2 fruit fly cellular contexts compared by ENCODE assay signal in genomic region chr3R:15356645-15357431, dm6.
TF ChIP-seq lines count a peak whose summit lies in the region.

Gene Atg4b, minus strand, starts transcription at chr3R:15356924.
Gene Hibch, plus strand, starts transcription at chr3R:15357229.

TF ChIP-seq in whole organism, embryonic, 481 proteins besides CTCF, POLR2A, EP300 and RAD21 (continued from another document and continues in another):
- TF ChIP-seq pita (GFP tag; optimal IDR thresholded peaks at IDR 0.05; lab: Kevin White, UChicago) (no peak), hth (optimal IDR thresholded peaks at IDR 0.05; lab: Kevin White, UChicago) (no peak), zf30C (GFP tag; optimal IDR thresholded peaks at IDR 0.05; lab: Kevin White, UChicago) (no peak), CG9215 (GFP tag; IDR thresholded peaks at IDR 0.05; lab: Robert Waterston, UW) (peak; percentile 86), CG8359 (GFP tag; optimal IDR thresholded peaks at IDR 0.05; lab: Kevin White, UChicago; ENCODE audit: borderline replicate concordance) (peak; percentile 52), Nf-YA (GFP tag; IDR thresholded peaks at IDR 0.05; lab: Robert Waterston, UW) (no peak), CG2875 (GFP tag; optimal IDR thresholded peaks at IDR 0.05; lab: Kevin White, UChicago) (no peak), Poxn (GFP tag; IDR thresholded peaks at IDR 0.05; lab: Robert Waterston, UW) (no peak; the same call in 1 of the 2 replicates), CG12659 (GFP tag; optimal IDR thresholded peaks at IDR 0.05; lab: Kevin White, UChicago) (peak; percentile 94), h (optimal IDR thresholded peaks at IDR 0.05; lab: Kevin White, UChicago) (no peak), Hr78 (GFP tag; optimal IDR thresholded peaks at IDR 0.05; lab: Kevin White, UChicago) (no peak), CG32772 (GFP tag; IDR thresholded peaks at IDR 0.05; lab: Robert Waterston, UW) (peak; percentile 62), CG33213 (GFP tag; optimal IDR thresholded peaks at IDR 0.05; lab: Kevin White, UChicago) (no peak), CG17912 (GFP tag; optimal IDR thresholded peaks at IDR 0.05; lab: Kevin White, UChicago) (no peak), CG10321 (GFP tag; IDR thresholded peaks at IDR 0.05; lab: Robert Waterston, UW) (no peak), twi (tag; optimal IDR thresholded peaks at IDR 0.05; lab: Kevin White, UChicago) (peak; percentile 86), CG11085 (GFP tag; IDR thresholded peaks at IDR 0.05; lab: Robert Waterston, UW) (peak; percentile 82), insv (GFP tag; optimal IDR thresholded peaks at IDR 0.05; lab: Kevin White, UChicago) (peak in 1 of 2 experiments; percentile 70), GATAe (GFP tag; conservative IDR thresholded peaks at IDR 0.05; lab: Robert Waterston, UW) (peak; percentile 39; the same call in 1 of the 2 replicates), HLHmδ (GFP tag; optimal IDR thresholded peaks at IDR 0.05; lab: Kevin White, UChicago) (no peak), CG8944 (GFP tag; optimal IDR thresholded peaks at IDR 0.05; lab: Kevin White, UChicago) (peak; percentile 38), emc (GFP tag; optimal IDR thresholded peaks at IDR 0.05; lab: Kevin White, UChicago) (no peak), CG2120 (GFP tag; optimal IDR thresholded peaks at IDR 0.05; lab: Kevin White, UChicago) (peak; percentile 77), onecut (GFP tag; IDR thresholded peaks at IDR 0.05; lab: Robert Waterston, UW) (peak; percentile 49), HLH3B (GFP tag; IDR thresholded peaks at IDR 0.05; lab: Robert Waterston, UW) (peak; percentile 78), CG11696 (GFP tag; IDR thresholded peaks at IDR 0.05; lab: Robert Waterston, UW) (peak; percentile 48; the same call in 1 of the 2 replicates), lov (optimal IDR thresholded peaks at IDR 0.05; lab: Kevin White, UChicago) (no peak), lov (GFP tag; IDR thresholded peaks at IDR 0.05; lab: Robert Waterston, UW) (no peak), lola (GFP tag; optimal IDR thresholded peaks at IDR 0.05; lab: Kevin White, UChicago) (peak in 1 of 3 experiments; percentile 86), CG31441 (GFP tag; IDR thresholded peaks at IDR 0.05; lab: Robert Waterston, UW) (peak; percentile 93), Sox100B (GFP tag; optimal IDR thresholded peaks at IDR 0.05; lab: Kevin White, UChicago) (no peak), CG17361 (GFP tag; IDR thresholded peaks at IDR 0.05; lab: Robert Waterston, UW) (peak; percentile 95), Hmr (GFP tag; optimal IDR thresholded peaks at IDR 0.05; lab: Kevin White, UChicago) (no peak), CG3847 (GFP tag; IDR thresholded peaks at IDR 0.05; lab: Robert Waterston, UW) (peak; percentile 92), CG11247 (GFP tag; IDR thresholded peaks at IDR 0.05; lab: Robert Waterston, UW) (peak; percentile 65), bbx (GFP tag; IDR thresholded peaks at IDR 0.05; lab: Robert Waterston, UW; ENCODE audit: partially characterized antibody) (peak; percentile 39; the same call in 1 of the 2 replicates), CG2202 (tag; optimal IDR thresholded peaks at IDR 0.05; lab: Kevin White, UChicago) (peak; percentile 48), CG3281 (GFP tag; optimal IDR thresholded peaks at IDR 0.05; lab: Kevin White, UChicago) (peak; percentile 88), CG1832 (GFP tag; optimal IDR thresholded peaks at IDR 0.05; lab: Kevin White, UChicago) (no peak), CG2129 (GFP tag; IDR thresholded peaks at IDR 0.05; lab: Robert Waterston, UW; ENCODE audit: partially characterized antibody) (no peak), CG3838 (GFP tag; optimal IDR thresholded peaks at IDR 0.05; lab: Kevin White, UChicago) (no peak), HLH54F (GFP tag; optimal IDR thresholded peaks at IDR 0.05; lab: Kevin White, UChicago) (peak; percentile 40), CG10462 (GFP tag; optimal IDR thresholded peaks at IDR 0.05; lab: Kevin White, UChicago) (peak; percentile 57), CG13123 (GFP tag; optimal IDR thresholded peaks at IDR 0.05; lab: Kevin White, UChicago) (peak; percentile 63), bowl (GFP tag; IDR thresholded peaks at IDR 0.05; lab: Robert Waterston, UW) (no peak), Drgx (GFP tag; IDR thresholded peaks at IDR 0.05; lab: Robert Waterston, UW) (peak; percentile 72), CG17328 (GFP tag; IDR thresholded peaks at IDR 0.05; lab: Robert Waterston, UW) (no peak; the same call in 1 of the 2 replicates), H15 (GFP tag; IDR thresholded peaks at IDR 0.05; lab: Robert Waterston, UW) (peak; percentile 73; the same call in 2 of the 3 replicates), CG4282 (GFP tag; optimal IDR thresholded peaks at IDR 0.05; lab: Kevin White, UChicago) (no peak), Atf3 (GFP tag; optimal IDR thresholded peaks at IDR 0.05; lab: Kevin White, UChicago) (no peak), Hmx (GFP tag; optimal IDR thresholded peaks at IDR 0.05; lab: Kevin White, UChicago) (no peak), CG18262 (tag; optimal IDR thresholded peaks at IDR 0.05; lab: Kevin White, UChicago) (peak; percentile 87), CG16863 (GFP tag; optimal IDR thresholded peaks at IDR 0.05; lab: Kevin White, UChicago) (peak; percentile 0), salm (tag; optimal IDR thresholded peaks at IDR 0.05; lab: Kevin White, UChicago) (peak; percentile 64), Nf-YC (tag; optimal IDR thresholded peaks at IDR 0.05; lab: Kevin White, UChicago) (peak; percentile 87), CG3065 (GFP tag; optimal IDR thresholded peaks at IDR 0.05; lab: Kevin White, UChicago) (peak; percentile 53), CG16815 (GFP tag; optimal IDR thresholded peaks at IDR 0.05; lab: Kevin White, UChicago) (peak; percentile 78), Pdp1 (GFP tag; optimal IDR thresholded peaks at IDR 0.05; lab: Kevin White, UChicago) (peak; percentile 49 to 100), CG15601 (tag; optimal IDR thresholded peaks at IDR 0.05; lab: Kevin White, UChicago) (peak; percentile 79), unc-4 (GFP tag; IDR thresholded peaks at IDR 0.05; lab: Robert Waterston, UW; ENCODE audit: partially characterized antibody) (no peak), pzg (GFP tag; optimal IDR thresholded peaks at IDR 0.05; lab: Kevin White, UChicago) (peak; percentile 47), vfl (GFP tag; optimal IDR thresholded peaks at IDR 0.05; lab: Kevin White, UChicago) (peak; percentile 43), yki (optimal IDR thresholded peaks at IDR 0.05; lab: Kevin White, UChicago) (no peak), CG13894 (tag; optimal IDR thresholded peaks at IDR 0.05; lab: Kevin White, UChicago) (no peak), luna (GFP tag; optimal IDR thresholded peaks at IDR 0.05; lab: Kevin White, UChicago) (no peak), Mrtf (GFP tag; IDR thresholded peaks at IDR 0.05; lab: Robert Waterston, UW) (peak; percentile 73)

TF ChIP-seq in whole organism, prepupa, 60 proteins besides CTCF, POLR2A, EP300 and RAD21 (continued from another document):
- peak; percentile 67; the same call in 1 of the 2 replicates for TF ChIP-seq CG11294 (GFP tag; IDR thresholded peaks at IDR 0.05; lab: Robert Waterston, UW)
- TF ChIP-seq CG10631 (GFP tag; optimal IDR thresholded peaks at IDR 0.05; lab: Kevin White, UChicago), result peak; percentile 90
- TF ChIP-seq OdsH (GFP tag; optimal IDR thresholded peaks at IDR 0.05; lab: Kevin White, UChicago), result no peak
- no peak for TF ChIP-seq Hr39 (GFP tag; optimal IDR thresholded peaks at IDR 0.05; lab: Kevin White, UChicago)
- peak; percentile 68; the same call in 2 of the 3 replicates for TF ChIP-seq CG6163 (GFP tag; IDR thresholded peaks at IDR 0.05; lab: Robert Waterston, UW)
- no peak for TF ChIP-seq CG4318 (GFP tag; optimal IDR thresholded peaks at IDR 0.05; lab: Kevin White, UChicago)
- TF ChIP-seq dac (GFP tag; optimal IDR thresholded peaks at IDR 0.05; lab: Kevin White, UChicago), result peak; percentile 72
